Fruit fly (Drosophila melanogaster): ENCODE results near the gene stai.

The stai gene

DNA sequence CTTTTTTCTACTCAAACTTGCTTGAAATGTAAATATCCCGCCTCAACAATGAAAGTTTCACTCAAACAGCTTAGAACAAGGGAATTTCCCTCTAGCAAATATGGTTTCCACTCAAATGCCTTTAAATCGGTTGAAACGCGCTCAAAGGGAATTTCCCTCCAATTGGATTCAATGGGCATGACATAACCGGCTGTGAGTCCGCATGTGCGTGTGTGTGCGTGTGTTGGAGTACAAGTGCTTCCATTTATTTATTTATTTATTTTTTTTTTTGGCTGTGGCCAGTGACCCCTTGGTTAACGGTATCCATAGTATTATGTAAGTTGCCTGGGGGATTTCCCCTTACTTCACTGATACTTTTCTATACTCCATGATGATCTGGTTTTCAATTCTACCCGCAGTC, 24.0 kb upstream of the stai start:
- TF ChIP-seq HmgZ (tag; optimal IDR thresholded peaks at IDR 0.05) (no peak), CG1792 (GFP tag; optimal IDR thresholded peaks at IDR 0.05) (no peak), grn (GFP tag; optimal IDR thresholded peaks at IDR 0.05) (no peak), CG10209 (GFP tag; optimal IDR thresholded peaks at IDR 0.05) (no peak), insv (GFP tag; optimal IDR thresholded peaks at IDR 0.05) (peak in 1 of 2 experiments; percentile 90), Kr (GFP tag; optimal IDR thresholded peaks at IDR 0.05) (no peak), sd (tag; optimal IDR thresholded peaks at IDR 0.05) (peak; percentile 1), emc (GFP tag; optimal IDR thresholded peaks at IDR 0.05) (no peak), CoRest (tag; optimal IDR thresholded peaks at IDR 0.05) (no peak), Rx (GFP tag; IDR thresholded peaks at IDR 0.05) (no peak), pan (optimal IDR thresholded peaks at IDR 0.05) (no peak), pan (GFP tag; optimal IDR thresholded peaks at IDR 0.05 in 1 of 2, IDR thresholded peaks at IDR 0.05 in 1 of 2) (no peak), Elba2 (GFP tag; optimal IDR thresholded peaks at IDR 0.05) (no peak), z (GFP tag; IDR thresholded peaks at IDR 0.05) (peak; percentile 97), abd-A (tag; optimal IDR thresholded peaks at IDR 0.05) (peak; percentile 12), stwl (tag; optimal IDR thresholded peaks at IDR 0.05) (peak; percentile 14), CG3995 (GFP tag; optimal IDR thresholded peaks at IDR 0.05) (no peak), CG7745 (tag; optimal IDR thresholded peaks at IDR 0.05) (no peak), Pdp1 (GFP tag; optimal IDR thresholded peaks at IDR 0.05) (peak in 1 of 2 experiments; percentile 98), maf-S (GFP tag; optimal IDR thresholded peaks at IDR 0.05) (no peak), cg (GFP tag; optimal IDR thresholded peaks at IDR 0.05) (peak; percentile 71), CG3847 (GFP tag; IDR thresholded peaks at IDR 0.05) (no peak), salm (tag; optimal IDR thresholded peaks at IDR 0.05) (no peak), az2 (GFP tag; optimal IDR thresholded peaks at IDR 0.05) (no peak), NFAT (GFP tag; IDR thresholded peaks at IDR 0.05) (no peak), chinmo (GFP tag; IDR thresholded peaks at IDR 0.05; ENCODE audit: partially characterized antibody) (peak; percentile 81; the same call in 2 of the 4 replicates), CG9932 (GFP tag; IDR thresholded peaks at IDR 0.05) (no peak), CG30403 (GFP tag; optimal IDR thresholded peaks at IDR 0.05) (no peak), vvl (GFP tag; IDR thresholded peaks at IDR 0.05) (0 out of 2 replicates have a peak, but pooled peaks have one; percentile 25), ato (GFP tag; IDR thresholded peaks at IDR 0.05; ENCODE audit: partially characterized antibody) (peak; percentile 15; the same call in 1 of the 2 replicates), CG4328 (GFP tag; optimal IDR thresholded peaks at IDR 0.05) (no peak), sqz (GFP tag; optimal IDR thresholded peaks at IDR 0.05) (peak; percentile 90), CG8359 (GFP tag; optimal IDR thresholded peaks at IDR 0.05; ENCODE audit: borderline replicate concordance) (no peak), CG13287 (GFP tag; IDR thresholded peaks at IDR 0.05; ENCODE audit: partially characterized antibody) (peak; percentile 8; the same call in 1 of the 2 replicates), chm (GFP tag; IDR thresholded peaks at IDR 0.05) (peak; percentile 32; the same call in 1 of the 2 replicates), CG14710 (tag; optimal IDR thresholded peaks at IDR 0.05) (no peak), CG5180 (GFP tag; optimal IDR thresholded peaks at IDR 0.05) (peak; percentile 40), Spps (tag; optimal IDR thresholded peaks at IDR 0.05) (no peak), gsb (GFP tag; IDR thresholded peaks at IDR 0.05) (no peak), Ssrp (tag; optimal IDR thresholded peaks at IDR 0.05) (no peak), CG17361 (GFP tag; IDR thresholded peaks at IDR 0.05) (no peak), CG15514 (GFP tag; optimal IDR thresholded peaks at IDR 0.05) (no peak), lbe (GFP tag; optimal IDR thresholded peaks at IDR 0.05) (no peak)

All from whole organism, embryonic.